Fruit fly (Drosophila melanogaster): Measurements from ENCODE around the gene osk.
A peak's percentile ranks its signal among the peaks of the same experiment; 100 is the strongest.

osk gene

dm6 chr3R:8957739-8958138 lies 22.8 kb downstream of the osk start (continued):
- TF ChIP-seq br (GFP tag; optimal IDR thresholded peaks at IDR 0.05) (peak; percentile 27), usp (GFP tag; optimal IDR thresholded peaks at IDR 0.05) (no peak), Myc (optimal IDR thresholded peaks at IDR 0.05) (no peak), Vsx2 (GFP tag; optimal IDR thresholded peaks at IDR 0.05; ENCODE audit: partially characterized antibody) (no peak), GATAd (GFP tag; optimal IDR thresholded peaks at IDR 0.05) (no peak), psq (GFP tag; optimal IDR thresholded peaks at IDR 0.05) (peak; percentile 66), tai (GFP tag; optimal IDR thresholded peaks at IDR 0.05) (no peak), dmrt93B (GFP tag; optimal IDR thresholded peaks at IDR 0.05) (no peak), Dfd (GFP tag; optimal IDR thresholded peaks at IDR 0.05) (no peak)

dm6 chr3R:8958300-8958699 lies 23.4 kb downstream of the osk start:
- TF ChIP-seq Hnf4 (GFP tag; optimal IDR thresholded peaks at IDR 0.05) (no peak), br (GFP tag; optimal IDR thresholded peaks at IDR 0.05) (no peak), Abd-B (GFP tag; optimal IDR thresholded peaks at IDR 0.05) (no peak), Jra (GFP tag; optimal IDR thresholded peaks at IDR 0.05) (no peak), h (GFP tag; optimal IDR thresholded peaks at IDR 0.05) (no peak), foxo (GFP tag; optimal IDR thresholded peaks at IDR 0.05) (no peak), Dfd (GFP tag; optimal IDR thresholded peaks at IDR 0.05) (no peak), CG32264 (GFP tag; optimal IDR thresholded peaks at IDR 0.05) (no peak)

DNA sequence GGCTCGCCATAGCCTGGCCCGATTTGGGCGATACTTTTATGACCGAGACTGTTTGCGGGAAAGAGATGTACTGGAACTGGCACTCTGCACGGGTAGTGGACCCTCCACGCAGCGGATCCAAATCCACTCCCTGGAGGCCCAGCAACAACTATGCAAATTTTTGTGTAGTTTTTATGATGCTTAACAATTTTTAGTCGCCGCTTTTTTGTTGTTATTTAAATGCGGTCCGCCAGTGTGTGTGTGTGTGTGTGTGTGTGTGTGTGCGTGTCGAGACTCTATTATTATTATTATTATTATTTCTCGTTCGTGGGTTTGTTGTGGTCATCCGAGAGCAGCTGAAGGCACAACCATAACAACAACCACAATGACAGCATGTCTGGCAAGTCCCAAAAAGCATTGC lies 24.2 kb downstream of the osk start:
- TF ChIP-seq br (GFP tag; optimal IDR thresholded peaks at IDR 0.05) (no peak), Dfd (GFP tag; optimal IDR thresholded peaks at IDR 0.05) (peak; percentile 84)

dm6 chr3R:8960329-8960728 lies 25.4 kb downstream of the osk start:
- no peak for TF ChIP-seq Abd-B (GFP tag; optimal IDR thresholded peaks at IDR 0.05)
- no peak for TF ChIP-seq OdsH (GFP tag; optimal IDR thresholded peaks at IDR 0.05)
- TF ChIP-seq HLH106 (tag; optimal IDR thresholded peaks at IDR 0.05) = no peak
- TF ChIP-seq brk (GFP tag; optimal IDR thresholded peaks at IDR 0.05) = no peak
- no peak for TF ChIP-seq Myc (optimal IDR thresholded peaks at IDR 0.05)
- TF ChIP-seq psq (GFP tag; optimal IDR thresholded peaks at IDR 0.05) = no peak
- TF ChIP-seq foxo (GFP tag; optimal IDR thresholded peaks at IDR 0.05) = peak in 1 of 2 experiments; percentile 10
- peak; percentile 17 for TF ChIP-seq h (GFP tag; optimal IDR thresholded peaks at IDR 0.05)
- no peak for TF ChIP-seq Hnf4 (GFP tag; optimal IDR thresholded peaks at IDR 0.05)
- TF ChIP-seq rgr (GFP tag; optimal IDR thresholded peaks at IDR 0.05) = peak; percentile 12
- peak; percentile 4 for TF ChIP-seq Sp1 (GFP tag; optimal IDR thresholded peaks at IDR 0.05)

DNA sequence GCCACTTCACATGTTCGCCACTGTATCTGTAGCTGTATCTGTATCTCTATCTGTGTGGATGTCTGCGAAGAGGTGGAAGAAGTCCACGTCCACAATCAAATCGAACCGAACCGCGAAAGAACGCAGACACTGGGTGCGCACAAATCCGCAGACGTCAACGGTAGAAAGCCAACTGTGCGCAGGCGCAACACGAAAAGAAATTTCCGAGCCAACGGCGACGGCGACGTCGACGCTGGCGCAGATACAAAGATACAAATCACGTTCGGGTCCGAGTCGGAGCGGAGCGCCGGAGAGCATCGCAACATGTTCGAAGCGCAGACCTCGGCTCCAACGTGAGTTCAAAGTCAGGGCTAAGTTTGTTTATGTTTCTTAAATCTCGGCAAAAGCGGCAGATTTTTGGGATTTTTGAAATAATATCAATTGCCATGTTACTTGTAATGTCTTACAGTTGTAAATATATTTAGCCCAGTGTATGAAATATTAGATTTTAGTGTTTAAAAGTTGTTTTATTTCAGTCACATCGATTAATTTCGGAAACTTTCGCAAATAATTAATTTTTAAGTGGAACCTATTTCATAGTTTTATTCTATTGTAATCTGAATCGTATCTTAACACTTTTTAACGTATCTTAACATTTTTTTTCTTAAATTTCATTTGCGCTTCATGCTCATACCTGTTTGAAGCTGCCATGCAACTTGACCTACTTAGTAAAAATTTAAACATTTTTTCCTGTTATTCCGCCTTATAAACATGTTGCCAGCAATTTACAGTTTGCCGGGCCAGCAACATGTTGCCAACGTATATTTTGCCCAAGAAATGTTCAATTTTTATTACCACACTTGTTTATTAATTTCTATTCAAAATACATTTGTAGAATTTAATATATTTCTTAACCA lies 28.2 kb downstream of the osk start, which contains the start of gene ich:
TSS of gene ich (minus strand) at position 178 of the 896 bp plus-strand sequence.
- TF ChIP-seq brk (GFP tag; optimal IDR thresholded peaks at IDR 0.05) = no peak
- TF ChIP-seq psq (GFP tag; optimal IDR thresholded peaks at IDR 0.05) = peak; percentile 26

DNA sequence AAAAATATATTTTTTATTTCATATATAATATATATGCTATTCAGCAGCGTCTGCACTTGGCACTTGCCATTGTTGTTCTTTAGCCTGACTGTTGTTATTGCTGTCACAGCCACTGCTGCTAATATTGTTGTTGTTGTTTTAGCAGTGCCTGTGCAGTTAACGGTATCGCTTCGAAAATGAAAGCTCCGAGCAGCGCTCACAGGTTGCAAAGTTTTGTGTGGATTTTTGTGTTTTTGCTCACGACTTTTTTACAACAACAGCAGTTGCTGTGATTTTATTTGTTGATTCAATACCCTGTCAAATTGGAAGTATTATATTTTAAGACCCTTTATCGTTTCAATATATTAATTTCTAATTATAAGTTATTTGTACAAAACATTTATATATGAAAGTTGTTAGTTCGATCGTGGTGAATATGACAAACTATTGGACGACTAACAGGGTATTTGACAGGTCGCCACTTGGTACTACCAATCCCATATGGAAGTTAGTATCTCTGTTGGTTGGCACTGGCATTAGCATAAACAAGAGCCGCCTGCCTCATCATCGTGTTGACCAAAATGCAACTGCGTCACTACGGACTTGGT lies 28.9 kb downstream of the osk start:
- TF ChIP-seq Hr78 (GFP tag; optimal IDR thresholded peaks at IDR 0.05) (no peak), brk (GFP tag; optimal IDR thresholded peaks at IDR 0.05) (no peak), GATAd (GFP tag; optimal IDR thresholded peaks at IDR 0.05) (no peak), tai (GFP tag; optimal IDR thresholded peaks at IDR 0.05) (no peak), psq (GFP tag; optimal IDR thresholded peaks at IDR 0.05) (no peak), HLH106 (tag; optimal IDR thresholded peaks at IDR 0.05) (no peak), Dfd (GFP tag; optimal IDR thresholded peaks at IDR 0.05) (no peak), Mio (GFP tag; optimal IDR thresholded peaks at IDR 0.05) (no peak), Myc (optimal IDR thresholded peaks at IDR 0.05) (no peak), Rel (GFP tag; optimal IDR thresholded peaks at IDR 0.05) (no peak), Rel (tag; optimal IDR thresholded peaks at IDR 0.05) (no peak)

DNA sequence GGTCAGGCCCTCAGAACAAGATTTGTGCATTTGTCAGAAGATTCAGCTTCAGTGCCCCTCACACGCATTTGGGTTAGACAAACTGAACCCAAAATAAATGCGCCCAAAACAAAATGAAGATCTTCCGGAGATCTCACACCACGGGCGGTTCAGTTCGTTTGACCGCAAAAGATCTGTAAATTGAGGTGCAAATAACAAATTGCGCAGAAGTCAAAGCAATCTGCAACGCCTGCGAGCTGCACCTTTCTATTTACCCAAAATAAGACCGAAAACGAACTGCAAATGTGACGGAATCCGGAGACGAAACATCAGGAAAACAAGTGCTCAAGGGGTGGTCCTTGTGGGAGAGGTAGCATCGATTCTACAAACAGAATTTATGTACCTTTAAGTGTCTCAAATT lies 30.6 kb downstream of the osk start:
- TF ChIP-seq HLH106 (tag; optimal IDR thresholded peaks at IDR 0.05) (no peak), Vsx2 (GFP tag; optimal IDR thresholded peaks at IDR 0.05; ENCODE audit: partially characterized antibody) (no peak), Hr78 (GFP tag; optimal IDR thresholded peaks at IDR 0.05) (no peak), CrebA (GFP tag; optimal IDR thresholded peaks at IDR 0.05; ENCODE audit: borderline replicate concordance) (no peak), Mio (GFP tag; optimal IDR thresholded peaks at IDR 0.05) (no peak), psq (GFP tag; optimal IDR thresholded peaks at IDR 0.05) (no peak), dl (GFP tag; optimal IDR thresholded peaks at IDR 0.05; ENCODE audit: insufficient read depth in 1 of 2, partially characterized antibody in 2 of 2) (no peak), N (GFP tag; optimal IDR thresholded peaks at IDR 0.05) (no peak), jim (GFP tag; optimal IDR thresholded peaks at IDR 0.05) (no peak), OdsH (GFP tag; optimal IDR thresholded peaks at IDR 0.05) (no peak), pan (optimal IDR thresholded peaks at IDR 0.05) (no peak), fru (GFP tag; optimal IDR thresholded peaks at IDR 0.05) (no peak), ey (GFP tag; optimal IDR thresholded peaks at IDR 0.05) (no peak)
